Fruit fly (Drosophila melanogaster) whole organism: ENCODE results near the gene mRpS18A.

Experiments
- CG8478 ChIP-seq: fragments of >200 bp; optimal IDR thresholded peaks from 2 replicates; lab custom pipeline; 2018; ENCODE audit warnings: inconsistent platforms
- Dll ChIP-seq: fragments of >200 bp; optimal IDR thresholded peaks from 2 replicates; lab custom pipeline; 2017
- EcR ChIP-seq, 2 experiments: fragments of >200 bp; optimal IDR thresholded peaks; 2 replicates each; lab custom pipeline; 2017; ENCODE audit warnings: missing biosample characterization in 2 of 2, missing genetic modification characterization in 2 of 2, missing genetic modification reagents in 2 of 2
- pan ChIP-seq: fragments of >200 bp; optimal IDR thresholded peaks from 2 replicates; lab custom pipeline; 2017
- psq ChIP-seq: fragments of >200 bp; optimal IDR thresholded peaks from 2 replicates; lab custom pipeline; 2017
- usp ChIP-seq: fragments of >200 bp; optimal IDR thresholded peaks from 2 replicates; lab custom pipeline; 2017; ENCODE audit warnings: missing biosample characterization, missing genetic modification characterization, mixed read lengths

DNA sequence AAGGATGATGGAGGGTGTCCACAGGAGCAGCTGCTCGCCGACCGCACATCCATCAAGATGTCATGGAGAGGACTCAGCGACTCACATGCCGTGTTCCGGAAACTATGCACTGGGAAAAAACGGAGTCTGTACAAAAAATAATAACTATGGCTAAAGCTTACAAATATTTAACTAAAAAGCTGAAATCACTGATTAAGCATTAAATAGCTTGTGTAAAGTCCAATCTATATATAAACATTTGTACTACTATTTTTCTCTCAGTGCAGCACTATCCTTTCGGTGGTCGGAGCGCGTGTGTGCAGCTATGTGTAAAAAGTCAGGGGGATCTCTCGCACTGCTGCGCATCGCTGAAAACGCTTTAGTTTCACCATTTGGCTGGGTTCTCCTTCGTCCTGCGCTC, 33.8 kb upstream of the mRpS18A start:
- TF ChIP-seq pan (lab: Kevin White, UChicago) (no peak), psq (lab: Kevin White, UChicago) (no peak), Dll (lab: Kevin White, UChicago) (no peak), EcR (GFP tag; optimal IDR thresholded peaks at IDR 0.05; lab: Kevin White, UChicago) (no peak), usp (GFP tag; lab: Kevin White, UChicago) (no peak), CG8478 (no peak)
